Worm (Caenorhabditis elegans) whole organism, L4 larva: ENCODE data around the gene srj-6.

ENCODE experiments used
- D1046.2 ChIP-seq: fragments of 200-800 bp; sonication (Bioruptor generic); IDR thresholded peaks from 2 replicates; pipeline ENCODE4 v1.3.6; 2022; ENCODE audit warnings: missing genetic modification characterization, missing compliant biosample characterization
- F10B5.3 ChIP-seq: sonication (generic microtip); optimal IDR thresholded peaks from 2 replicates; lab custom pipeline; 2016; ENCODE audit warnings: mild to moderate bottlenecking, missing genetic modification characterization, missing compliant biosample characterization
- F49E8.2 ChIP-seq: sonication (generic microtip); optimal IDR thresholded peaks from 2 replicates; lab custom pipeline; 2016; ENCODE audit warnings: missing compliant biosample characterization, mild to moderate bottlenecking, missing genetic modification characterization, borderline replicate concordance
- R02D3.7 ChIP-seq: fragments of 150-350 bp; sonication (generic microtip); optimal IDR thresholded peaks from 3 replicates; lab custom pipeline; 2014; ENCODE audit warnings: missing biosample characterization, missing genetic modification characterization
- T26A8.4 ChIP-seq: fragments of 200-800 bp; sonication (Bioruptor generic); IDR thresholded peaks from 2 replicates; pipeline ENCODE4 v1.3.6; 2022; ENCODE audit warnings: missing genetic modification characterization, missing compliant biosample characterization
- Y105C5A.15 ChIP-seq: fragments of 200-800 bp; sonication (Bioruptor generic); IDR thresholded peaks from 2 replicates; pipeline ENCODE4 v1.3.6; 2022; ENCODE audit warnings: missing genetic modification characterization, missing compliant biosample characterization
- Y5F2A.4 ChIP-seq: fragments of 200-800 bp; sonication (Bioruptor generic); optimal IDR thresholded peaks from 2 replicates; lab custom pipeline; 2018; ENCODE audit warnings: mild to moderate bottlenecking, missing genetic modification characterization, missing compliant biosample characterization
- ZK546.5 ChIP-seq, 2 experiments: sonication (generic microtip); optimal IDR thresholded peaks; 2 replicates each; lab custom pipeline; 2017; ENCODE audit warnings: missing biosample characterization in 2 of 2, missing genetic modification characterization in 2 of 2
- ama-1 ChIP-seq: fragments of 150-350 bp; optimal IDR thresholded peaks from 2 replicates; lab custom pipeline; 2014; ENCODE audit warnings: inconsistent platforms, mixed read lengths
- ceh-82 ChIP-seq: sonication (generic microtip); optimal IDR thresholded peaks from 2 replicates; lab custom pipeline; 2017; ENCODE audit warnings: missing biosample characterization, missing genetic modification characterization
- ces-1 ChIP-seq: fragments of 150-350 bp; sonication (generic microtip); optimal IDR thresholded peaks from 4 replicates; lab custom pipeline; 2014; ENCODE audit warnings: missing biosample characterization, missing genetic modification reagents, missing genetic modification characterization
- ctbp-1 ChIP-seq: fragments of 200-800 bp; sonication (Bioruptor generic); IDR thresholded peaks from 2 replicates; pipeline ENCODE4 v1.3.6; 2022; ENCODE audit warnings: missing genetic modification reagents, missing genetic modification characterization, missing compliant biosample characterization
- daf-16 ChIP-seq, 3 experiments: sonication (generic microtip); optimal IDR thresholded peaks; 2 replicates each; lab custom pipeline; 2016 to 2017; ENCODE audit warnings: missing genetic modification characterization in 3 of 3, missing genetic modification reagents in 3 of 3, mild to moderate bottlenecking in 2 of 3, missing compliant biosample characterization in 2 of 3, missing biosample characterization in 1 of 3, moderate library complexity in 1 of 3
- daf-19 ChIP-seq: fragments of 200-800 bp; sonication (Bioruptor generic); conservative IDR thresholded peaks from 2 replicates; pipeline ENCODE4 v1.3.6; 2022; ENCODE audit warnings: missing genetic modification characterization, missing compliant biosample characterization
- dmd-6 ChIP-seq: fragments of 200-800 bp; sonication (Bioruptor generic); IDR thresholded peaks from 2 replicates; pipeline ENCODE4 v1.3.6; 2022; ENCODE audit warnings: missing genetic modification reagents, missing genetic modification characterization, missing compliant biosample characterization
- dmd-8 ChIP-seq: fragments of 200-800 bp; sonication (Bioruptor generic); IDR thresholded peaks from 2 replicates; pipeline ENCODE4 v1.3.6; 2022; ENCODE audit warnings: missing genetic modification characterization, missing compliant biosample characterization
- dpl-1 ChIP-seq: fragments of 150-350 bp; optimal IDR thresholded peaks from 2 replicates; lab custom pipeline; 2014; ENCODE audit warnings: missing biosample characterization, missing genetic modification reagents, missing genetic modification characterization
- duxl-1 ChIP-seq: sonication (generic microtip); optimal IDR thresholded peaks from 2 replicates; lab custom pipeline; 2016; ENCODE audit warnings: mild to moderate bottlenecking, missing genetic modification characterization, moderate library complexity, missing compliant biosample characterization; ENCODE audit not compliant: poor library complexity
- dve-1 ChIP-seq: sonication (generic microtip); optimal IDR thresholded peaks from 2 replicates; lab custom pipeline; 2017; ENCODE audit warnings: antibody characterized with exemption, mild to moderate bottlenecking, missing genetic modification characterization, missing compliant biosample characterization; ENCODE audit not compliant: insufficient read depth
- egl-43 ChIP-seq: fragments of 200-800 bp; sonication (Bioruptor generic); IDR thresholded peaks from 2 replicates; pipeline ENCODE4 v1.3.6; 2022; ENCODE audit warnings: missing genetic modification reagents, missing genetic modification characterization, missing compliant biosample characterization
- fos-1 ChIP-seq: fragments of 150-350 bp; optimal IDR thresholded peaks from 2 replicates; lab custom pipeline; 2014; ENCODE audit warnings: missing biosample characterization, missing genetic modification characterization
- hmg-1.1 ChIP-seq: fragments of 200-800 bp; sonication (Bioruptor generic); IDR thresholded peaks from 2 replicates; pipeline ENCODE4 v1.3.6; 2022; ENCODE audit warnings: missing genetic modification reagents, missing genetic modification characterization, missing compliant biosample characterization
- jun-1 ChIP-seq: fragments of 150-350 bp; optimal IDR thresholded peaks from 2 replicates; lab custom pipeline; 2014; ENCODE audit warnings: missing biosample characterization, missing genetic modification reagents, missing genetic modification characterization
- lim-7 ChIP-seq: fragments of 200-800 bp; sonication (Bioruptor generic); IDR thresholded peaks from 2 replicates; pipeline ENCODE4 v1.3.6; 2022; ENCODE audit warnings: missing genetic modification characterization, missing compliant biosample characterization
- lin-13 ChIP-seq: fragments of 150-350 bp; optimal IDR thresholded peaks from 2 replicates; lab custom pipeline; 2014; ENCODE audit warnings: missing biosample characterization, missing genetic modification reagents, missing genetic modification characterization
- lin-29 ChIP-seq: fragments of 200-800 bp; sonication (Bioruptor generic); IDR thresholded peaks from 2 replicates; pipeline ENCODE4 v1.3.6; 2022; ENCODE audit warnings: missing genetic modification reagents, missing genetic modification characterization, missing compliant biosample characterization
- lin-38 ChIP-seq: fragments of 200-800 bp; sonication (Bioruptor generic); IDR thresholded peaks from 2 replicates; pipeline ENCODE4 v1.3.6; 2022; ENCODE audit warnings: missing genetic modification reagents, missing genetic modification characterization, missing compliant biosample characterization
- lin-39 ChIP-seq: fragments of 150-350 bp; optimal IDR thresholded peaks from 2 replicates; lab custom pipeline; 2014; ENCODE audit warnings: missing biosample characterization, missing genetic modification reagents, missing genetic modification characterization
- lir-3 ChIP-seq: sonication (generic microtip); optimal IDR thresholded peaks from 2 replicates; lab custom pipeline; 2016; ENCODE audit warnings: mild to moderate bottlenecking, missing genetic modification characterization, missing compliant biosample characterization
- madf-5 ChIP-seq, 2 experiments: fragments of 200-800 bp; sonication (Bioruptor generic); IDR thresholded peaks; 2 replicates each; pipeline ENCODE4 v1.3.6; 2022; ENCODE audit warnings: missing compliant biosample characterization in 2 of 2, missing genetic modification characterization in 2 of 2
- madf-9 ChIP-seq: fragments of 200-800 bp; sonication (Bioruptor generic); conservative IDR thresholded peaks from 2 replicates; pipeline ENCODE4 v1.3.6; 2022; ENCODE audit warnings: missing genetic modification reagents, missing genetic modification characterization, missing compliant biosample characterization
- nhr-10 ChIP-seq: fragments of 150-350 bp; optimal IDR thresholded peaks from 2 replicates; lab custom pipeline; 2014; ENCODE audit warnings: missing biosample characterization, missing genetic modification characterization
- nhr-111 ChIP-seq: fragments of 200-800 bp; sonication (Bioruptor generic); optimal IDR thresholded peaks from 2 replicates; lab custom pipeline; 2018; ENCODE audit warnings: mild to moderate bottlenecking, missing genetic modification characterization, missing compliant biosample characterization
- nhr-28 ChIP-seq: fragments of 150-350 bp; optimal IDR thresholded peaks from 2 replicates; lab custom pipeline; 2014; ENCODE audit warnings: missing biosample characterization, missing genetic modification characterization
- nhr-42 ChIP-seq: fragments of 200-800 bp; sonication (Bioruptor generic); IDR thresholded peaks from 2 replicates; pipeline ENCODE4 v1.3.6; 2022; ENCODE audit warnings: missing genetic modification characterization, missing compliant biosample characterization
- nhr-48 ChIP-seq: sonication (generic microtip); optimal IDR thresholded peaks from 2 replicates; lab custom pipeline; 2016; ENCODE audit warnings: mild to moderate bottlenecking, missing genetic modification characterization, missing compliant biosample characterization
- nhr-6 ChIP-seq: fragments of 150-350 bp; optimal IDR thresholded peaks from 2 replicates; lab custom pipeline; 2014; ENCODE audit warnings: missing biosample characterization, missing genetic modification characterization
- nhr-76 ChIP-seq: fragments of 150-350 bp; optimal IDR thresholded peaks from 2 replicates; lab custom pipeline; 2014; ENCODE audit warnings: missing biosample characterization, missing genetic modification characterization
- pha-4 ChIP-seq, 2 experiments: fragments of 150-350 bp in 1 of 2; fragments of 200-800 bp in 1 of 2; sonication (Bioruptor generic) in 1 of 2; IDR thresholded peaks in 1 of 2; optimal IDR thresholded peaks in 1 of 2; 2 replicates each; pipeline versions ENCODE4 v1.3.6 to Lab custom; 2014 to 2022; ENCODE audit warnings: missing genetic modification characterization in 2 of 2, missing genetic modification reagents in 2 of 2, missing biosample characterization in 1 of 2, missing compliant biosample characterization in 1 of 2
- php-3 ChIP-seq: fragments of 200-800 bp; sonication (Bioruptor generic); IDR thresholded peaks from 2 replicates; pipeline ENCODE4 v1.3.6; 2022; ENCODE audit warnings: missing genetic modification reagents, missing genetic modification characterization, missing compliant biosample characterization
- set-16 ChIP-seq: fragments of 200-800 bp; sonication (Bioruptor generic); IDR thresholded peaks from 2 replicates; pipeline ENCODE4 v1.3.6; 2022; ENCODE audit warnings: missing genetic modification reagents, missing genetic modification characterization, missing compliant biosample characterization
- snpc-4 ChIP-seq: fragments of 150-350 bp; optimal IDR thresholded peaks from 2 replicates; lab custom pipeline; 2014; ENCODE audit warnings: missing biosample characterization, missing genetic modification characterization
- spr-3 ChIP-seq: fragments of 200-800 bp; sonication (Bioruptor generic); optimal IDR thresholded peaks from 2 replicates; lab custom pipeline; 2018; ENCODE audit warnings: mild to moderate bottlenecking, missing genetic modification characterization, missing compliant biosample characterization
- tag-97 ChIP-seq: fragments of 200-800 bp; sonication (Bioruptor generic); IDR thresholded peaks from 2 replicates; pipeline ENCODE4 v1.3.6; 2022; ENCODE audit warnings: missing genetic modification characterization, missing compliant biosample characterization
- tra-1 ChIP-seq: fragments of 200-800 bp; sonication (Bioruptor generic); IDR thresholded peaks from 2 replicates; pipeline ENCODE4 v1.3.6; 2022; ENCODE audit warnings: missing genetic modification reagents, missing genetic modification characterization, missing compliant biosample characterization
- unc-130 ChIP-seq: sonication (generic microtip); optimal IDR thresholded peaks from 2 replicates; lab custom pipeline; 2016; ENCODE audit warnings: missing genetic modification reagents, missing genetic modification characterization, missing compliant biosample characterization
- unc-39 ChIP-seq: sonication (generic microtip); optimal IDR thresholded peaks from 2 replicates; lab custom pipeline; 2017; ENCODE audit warnings: missing biosample characterization, missing genetic modification characterization
- unc-62 ChIP-seq, 3 experiments: fragments of 150-350 bp in 1 of 3; sonication (generic microtip); optimal IDR thresholded peaks in 2 of 3; peaks in 1 of 3; 1 replicate in 1 of 3; 2 replicates in 2 of 3; lab custom pipeline; 2014 to 2017; ENCODE audit warnings: missing biosample characterization in 3 of 3, missing genetic modification characterization in 3 of 3, missing genetic modification reagents in 3 of 3, missing genotype in 1 of 3
- vab-7 ChIP-seq: fragments of 200-800 bp; sonication (Bioruptor generic); IDR thresholded peaks from 2 replicates; pipeline ENCODE4 v1.3.6; 2022; ENCODE audit warnings: missing genetic modification reagents, missing genetic modification characterization, missing compliant biosample characterization
- zfp-2 ChIP-seq: sonication (generic microtip); optimal IDR thresholded peaks from 2 replicates; lab custom pipeline; 2016; ENCODE audit warnings: mild to moderate bottlenecking, missing genetic modification characterization, missing compliant biosample characterization

srj-6 gene

DNA sequence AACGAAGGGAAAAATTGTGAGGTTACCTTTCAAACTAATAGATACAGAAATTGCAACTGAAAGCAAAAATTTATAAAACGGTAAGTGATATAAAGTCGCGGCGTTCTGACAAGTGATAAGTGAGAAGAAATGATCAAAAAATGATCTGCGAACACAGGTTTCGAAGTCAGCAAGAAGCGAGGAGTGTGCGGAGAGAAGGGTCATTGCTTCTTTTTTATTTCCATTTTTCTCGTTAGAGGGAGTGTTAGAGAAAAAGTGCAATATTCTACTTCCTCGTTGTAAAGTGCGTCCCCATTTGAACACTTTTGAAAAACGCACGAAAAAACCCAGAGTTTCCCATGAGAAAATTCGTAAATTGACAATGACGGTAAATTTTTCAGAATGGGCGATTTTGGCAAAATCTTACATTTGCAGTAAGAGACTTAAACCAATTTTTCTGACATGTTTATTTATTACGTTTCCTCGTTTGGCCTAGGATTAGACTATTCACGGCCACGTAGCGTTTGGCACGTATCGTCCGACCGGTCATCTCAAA is 22.3 kb upstream of the srj-6 start, which contains the start of the genes fbxa-72 and srx-21 (continued):
- TF ChIP-seq duxl-1 (tag; lab: Kevin White, UChicago) (peak; percentile 17), madf-9 (GFP tag; lab: Robert Waterston, UW) (no peak), php-3 (GFP tag; lab: Robert Waterston, UW) (no peak), fos-1 (tag; lab: Kevin White, UChicago) (no peak), nhr-10 (tag; lab: Kevin White, UChicago) (no peak), dve-1 (tag; lab: Kevin White, UChicago) (peak; percentile 43), T26A8.4 (no peak), zfp-2 (no peak), tra-1 (no peak), snpc-4 (no peak), nhr-28 (tag; lab: Kevin White, UChicago) (peak; percentile 90), unc-39 (tag; lab: Kevin White, UChicago) (no peak), ces-1 (GFP tag; lab: Kevin White, UChicago) (no peak), F49E8.2 (tag; lab: Kevin White, UChicago) (no peak), spr-3 (GFP tag; lab: Kevin White, UChicago) (no peak), dpl-1 (GFP tag; lab: Kevin White, UChicago) (no peak), lin-38 (GFP tag; lab: Robert Waterston, UW) (no peak), ctbp-1 (GFP tag; lab: Robert Waterston, UW) (no peak), daf-16 (GFP tag; optimal IDR thresholded peaks at IDR 0.05; lab: Kevin White, UChicago) (no peak), daf-16 (tag; optimal IDR thresholded peaks at IDR 0.05; lab: Kevin White, UChicago) (no peak), D1046.2 (no peak), R02D3.7 (tag; lab: Kevin White, UChicago) (no peak), pha-4 (GFP tag; IDR thresholded peaks at IDR 0.05; lab: Robert Waterston, UW) (no peak), pha-4 (tag; optimal IDR thresholded peaks at IDR 0.05; lab: Kevin White, UChicago) (no peak), lir-3 (tag; lab: Kevin White, UChicago) (no peak), madf-5 (GFP tag; IDR thresholded peaks at IDR 0.05; lab: Robert Waterston, UW) (no peak), unc-62 (GFP tag; optimal IDR thresholded peaks at IDR 0.05 in 1 of 2; lab: Kevin White, UChicago) (peak in 1 of 2 experiments; percentile 80), unc-62 (tag; optimal IDR thresholded peaks at IDR 0.05; lab: Kevin White, UChicago) (no peak), vab-7 (no peak), nhr-76 (tag; lab: Kevin White, UChicago) (no peak), unc-130 (GFP tag; lab: Kevin White, UChicago) (no peak), ZK546.5 (tag; optimal IDR thresholded peaks at IDR 0.05; lab: Kevin White, UChicago) (no peak), set-16 (no peak), hmg-1.1 (no peak), egl-43 (GFP tag; lab: Robert Waterston, UW) (no peak), F10B5.3 (tag; lab: Kevin White, UChicago) (no peak), lim-7 (no peak), Y105C5A.15 (no peak), lin-39 (tag; lab: Kevin White, UChicago) (no peak), dmd-6 (GFP tag; lab: Robert Waterston, UW) (peak; percentile 75), daf-19 (GFP tag; lab: Robert Waterston, UW) (no peak), lin-13 (GFP tag; lab: Kevin White, UChicago) (no peak), nhr-6 (no peak), nhr-48 (tag; lab: Kevin White, UChicago) (no peak), tag-97 (no peak), nhr-111 (no peak), dmd-8 (GFP tag; lab: Robert Waterston, UW) (no peak), ama-1 (lab: Kevin White, UChicago) (no peak), ceh-82 (no peak), lin-29 (GFP tag; lab: Robert Waterston, UW) (no peak), jun-1 (tag; lab: Kevin White, UChicago) (no peak), nhr-42 (GFP tag; lab: Robert Waterston, UW) (no peak), Y5F2A.4 (GFP tag; lab: Kevin White, UChicago) (no peak)
